Worm (Caenorhabditis elegans) whole organism, late embryonic: ENCODE results near the gene T10B5.7.

ENCODE experiments used
- elt-2 ChIP-seq: sonication (generic microtip); optimal IDR thresholded peaks from 2 replicates; lab custom pipeline; 2016; ENCODE audit warnings: missing genetic modification reagents, missing genetic modification characterization, missing compliant biosample characterization
- elt-4 ChIP-seq: sonication (generic microtip); optimal IDR thresholded peaks from 2 replicates; lab custom pipeline; 2016; ENCODE audit warnings: missing genetic modification characterization, missing compliant biosample characterization
- sox-2 ChIP-seq: fragments of 200-800 bp; sonication (Bioruptor generic); IDR thresholded peaks from 2 replicates; pipeline ENCODE4 v1.3.6; 2022; ENCODE audit warnings: missing genetic modification reagents, missing genetic modification characterization, missing compliant biosample characterization
- tbx-2 ChIP-seq: sonication (generic microtip); optimal IDR thresholded peaks from 2 replicates; lab custom pipeline; 2016; ENCODE audit warnings: missing genetic modification characterization, missing compliant biosample characterization
- unc-55 ChIP-seq: sonication (generic microtip); optimal IDR thresholded peaks from 2 replicates; lab custom pipeline; 2017; ENCODE audit warnings: missing biosample characterization, missing genetic modification reagents, missing genetic modification characterization

DNA sequence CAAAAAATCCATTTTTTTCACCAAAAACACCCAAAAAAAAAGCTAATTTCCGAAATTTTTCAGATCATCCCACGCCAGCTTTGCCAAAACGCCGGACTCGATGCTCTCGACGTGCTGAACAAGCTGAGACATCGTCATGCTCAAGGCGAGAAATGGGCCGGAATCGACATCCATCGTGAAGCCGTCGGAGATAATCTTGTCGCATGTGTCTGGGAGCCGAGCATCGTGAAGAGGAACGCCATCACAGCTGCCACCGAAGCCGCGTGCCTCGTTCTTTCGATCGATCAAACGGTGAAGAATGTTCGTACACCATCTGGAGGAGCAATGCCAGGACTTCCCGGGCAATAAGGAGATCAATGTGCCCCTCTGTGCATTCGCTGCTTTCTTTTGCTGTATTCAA is 28.8 kb downstream of the T10B5.7 start:
- TF ChIP-seq tbx-2 (no peak), elt-2 (tag; lab: Kevin White, UChicago) (no peak), elt-4 (tag; lab: Kevin White, UChicago) (no peak), sox-2 (GFP tag; lab: Robert Waterston, UW) (no peak), unc-55 (GFP tag; lab: Kevin White, UChicago) (no peak)
